Worm (Caenorhabditis elegans) whole organism, young adult: Measurements from ENCODE around the gene nspb-11.

ENCODE experiments used
- F49E8.2 ChIP-seq: sonication (generic microtip); optimal IDR thresholded peaks from 3 replicates; lab custom pipeline; 2017; ENCODE audit warnings: missing genetic modification characterization, mild to moderate bottlenecking, missing compliant biosample characterization, antibody characterized with exemption, moderate library complexity; ENCODE audit not compliant: insufficient read depth
- ama-1 ChIP-seq, 3 experiments: fragments of 150-350 bp in 1 of 3; sonication (generic microtip) in 2 of 3; optimal IDR thresholded peaks; 2 replicates each; lab custom pipeline; 2014 to 2018; ENCODE audit warnings: missing biosample characterization in 2 of 3, missing genetic modification characterization in 2 of 3, missing genetic modification reagents in 2 of 3
- hsf-1 ChIP-seq: fragments of 200-800 bp; sonication (Bioruptor generic); IDR thresholded peaks from 2 replicates; pipeline ENCODE4 v1.3.6; 2022; ENCODE audit warnings: missing genetic modification reagents, missing genetic modification characterization, missing compliant biosample characterization
- lin-35 ChIP-seq, 3 experiments: fragments of 150-350 bp in 2 of 3; sonication (generic microtip) in 1 of 3; optimal IDR thresholded peaks; 2 replicates each; lab custom pipeline; 2014 to 2018; ENCODE audit warnings: missing biosample characterization in 3 of 3, missing genetic modification characterization in 3 of 3, missing genetic modification reagents in 3 of 3
- madf-3 ChIP-seq: fragments of 200-800 bp; sonication (Bioruptor generic); IDR thresholded peaks from 2 replicates; pipeline ENCODE4 v1.3.6; 2022; ENCODE audit warnings: missing genetic modification reagents, missing genetic modification characterization, missing compliant biosample characterization
- nhr-179 ChIP-seq: sonication (generic microtip); optimal IDR thresholded peaks from 2 replicates; lab custom pipeline; 2016; ENCODE audit warnings: mild to moderate bottlenecking, missing genetic modification characterization, missing compliant biosample characterization
- nhr-27 ChIP-seq: fragments of 200-800 bp; sonication (Bioruptor generic); optimal IDR thresholded peaks from 2 replicates; lab custom pipeline; 2018; ENCODE audit warnings: mild to moderate bottlenecking, missing genetic modification characterization, moderate library complexity, missing compliant biosample characterization
- nhr-90 ChIP-seq: sonication (generic microtip); optimal IDR thresholded peaks from 2 replicates; lab custom pipeline; 2016; ENCODE audit warnings: missing genotype, mild to moderate bottlenecking, missing genetic modification characterization, missing compliant biosample characterization
- pha-4 ChIP-seq: fragments of 150-350 bp; sonication (generic microtip); optimal IDR thresholded peaks from 2 replicates; lab custom pipeline; 2014; ENCODE audit warnings: missing biosample characterization, missing genetic modification reagents, missing genetic modification characterization
- rec-8 ChIP-seq, 2 experiments: sonication (generic microtip); optimal IDR thresholded peaks; 2 replicates each; lab custom pipeline; 2016; ENCODE audit warnings: mild to moderate bottlenecking in 2 of 2, missing genetic modification characterization in 2 of 2, missing genetic modification reagents in 2 of 2, missing genotype in 2 of 2, missing biosample characterization in 1 of 2, missing compliant biosample characterization in 1 of 2, moderate library complexity in 1 of 2
- repo-1 ChIP-seq: sonication (generic microtip); optimal IDR thresholded peaks from 2 replicates; lab custom pipeline; 2017; ENCODE audit warnings: mild to moderate bottlenecking, missing genetic modification characterization, missing compliant biosample characterization
- unc-130 ChIP-seq: sonication (generic microtip); optimal IDR thresholded peaks from 2 replicates; lab custom pipeline; 2016; ENCODE audit warnings: missing genetic modification reagents, missing genetic modification characterization, missing compliant biosample characterization
- unc-62 ChIP-seq: fragments of 150-350 bp; optimal IDR thresholded peaks from 2 replicates; lab custom pipeline; 2014; ENCODE audit warnings: missing biosample characterization, missing genetic modification reagents, missing genetic modification characterization

- TF ChIP-seq ama-1 (optimal IDR thresholded peaks at IDR 0.05; lab: Kevin White, UChicago) (no peak), ama-1 (GFP tag; optimal IDR thresholded peaks at IDR 0.05; lab: Kevin White, UChicago) (no peak), nhr-179 (no peak), repo-1 (no peak), nhr-27 (tag; lab: Kevin White, UChicago) (no peak), hsf-1 (no peak), F49E8.2 (tag; lab: Kevin White, UChicago) (no peak), unc-62 (GFP tag; lab: Kevin White, UChicago) (no peak), unc-130 (GFP tag; lab: Kevin White, UChicago) (no peak), nhr-90 (tag; lab: Kevin White, UChicago) (no peak), rec-8 (tag; optimal IDR thresholded peaks at IDR 0.05; lab: Kevin White, UChicago) (no peak), lin-35 (GFP tag; optimal IDR thresholded peaks at IDR 0.05; lab: Kevin White, UChicago) (no peak), madf-3 (GFP tag; lab: Robert Waterston, UW) (no peak), pha-4 (no peak)
Measured at ce11 chrII:12931456-12931923, 24.3 kb downstream of the nspb-11 start, which contains the start of gene dct-18.
